Worm (Caenorhabditis elegans) whole organism, L3 larva: ENCODE measurements around the gene btb-11.

Experiments used
- daf-12 ChIP-seq: fragments of 150-350 bp; optimal IDR thresholded peaks from 2 replicates; lab custom pipeline; 2014; ENCODE audit warnings: missing biosample characterization, missing genetic modification reagents, missing genetic modification characterization
- nhr-23 ChIP-seq: fragments of 150-350 bp; optimal IDR thresholded peaks from 2 replicates; lab custom pipeline; 2014; ENCODE audit warnings: missing biosample characterization, missing genetic modification reagents, missing genetic modification characterization

DNA sequence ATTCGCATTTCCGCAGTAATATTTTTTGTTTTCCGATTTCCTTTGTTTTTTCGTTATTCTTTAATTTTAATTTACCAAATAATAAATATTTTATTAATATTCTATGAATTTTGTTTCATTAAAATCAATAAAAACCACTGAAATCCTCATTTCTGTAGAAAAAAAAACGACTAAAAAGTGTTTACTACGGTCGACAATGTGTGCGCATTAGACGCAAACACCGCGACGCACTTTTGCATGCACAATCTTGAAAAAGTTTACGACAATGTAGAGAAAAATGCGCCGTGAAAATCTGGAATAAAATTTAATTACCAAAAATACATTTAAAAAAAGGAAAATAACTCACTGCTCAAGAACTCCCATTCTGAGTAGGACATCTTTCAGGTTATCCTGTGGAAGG is 46.8 kb upstream of the btb-11 start:
- TF ChIP-seq nhr-23 (no peak), daf-12 (no peak)
